Fruit fly (Drosophila melanogaster) ovary, adult (tissue): ENCODE data around the gene Prosalpha6T.
"Not testable (repeated sequence)": the region's sequence is repeated elsewhere in the genome, so short reads cannot be mapped to it uniquely, and the experiment has no call there.

Experiments used
- CG17801 ChIP-seq: fragments of 200-800 bp; optimal IDR thresholded peaks from 2 replicates; lab custom pipeline; 2019; ENCODE audit warnings: missing biosample characterization, mild to moderate bottlenecking, missing genetic modification characterization, moderate library complexity; ENCODE audit not compliant: partially characterized antibody

Prosalpha6T gene

dm6 chr2L:13231739-13232138, at the start of gene Prosalpha6T:
TSS of gene Prosalpha6T (plus strand) at chr2L:13232039.
- no peak for TF ChIP-seq CG17801 (GFP tag; lab: Kevin White, UChicago)

dm6 chr2L:13182415-13182814, 49.4 kb upstream of the Prosalpha6T start, which contains the start of gene Mgat3:
TSS of gene Mgat3 (minus strand) at chr2L:13182596.
- TF ChIP-seq CG17801 (GFP tag; lab: Kevin White, UChicago) = no peak

dm6 chr2L:13183150-13183549, 48.7 kb upstream of the Prosalpha6T start, which contains the start of gene Rsph1:
TSS of gene Rsph1 (plus strand) at chr2L:13183450.
- TF ChIP-seq CG17801 (GFP tag; lab: Kevin White, UChicago) = no peak

- peak; percentile 23 for TF ChIP-seq CG17801 (GFP tag; lab: Kevin White, UChicago)
These were observed 41.3 kb upstream of the Prosalpha6T start for dm6 chr2L:13190534-13190933.

dm6 chr2L:13191052-13191678, 40.7 kb upstream of the Prosalpha6T start:
- TF ChIP-seq CG17801 (GFP tag; lab: Kevin White, UChicago) = no peak

dm6 chr2L:13191894-13192293, 39.9 kb upstream of the Prosalpha6T start, which contains the start of the genes CG16974 and Edem2:
TSS of gene CG16974 (minus strand) at chr2L:13191979.
TSS of gene Edem2 (plus strand) at chr2L:13192201.
- TF ChIP-seq CG17801 (GFP tag; lab: Kevin White, UChicago) = peak; percentile 78

dm6 chr2L:13195822-13196221, 36.0 kb upstream of the Prosalpha6T start:
- TF ChIP-seq CG17801 (GFP tag; lab: Kevin White, UChicago) = no peak

dm6 chr2L:13202960-13203436, 28.8 kb upstream of the Prosalpha6T start, which contains the start of gene CG16972:
TSS of gene CG16972 (minus strand) at chr2L:13203295.
- TF ChIP-seq CG17801 (GFP tag; lab: Kevin White, UChicago) = peak; percentile 12

- peak; percentile 21 for TF ChIP-seq CG17801 (GFP tag; lab: Kevin White, UChicago)
These were observed 28.3 kb upstream of the Prosalpha6T start, which contains the start of gene Pect for dm6 chr2L:13203437-13204137. TSS of gene Pect (plus strand) at chr2L:13203762.

dm6 chr2L:13204151-13204550, 27.7 kb upstream of the Prosalpha6T start:
- no peak for TF ChIP-seq CG17801 (GFP tag; lab: Kevin White, UChicago)

dm6 chr2L:13205256-13205655, 26.6 kb upstream of the Prosalpha6T start:
- TF ChIP-seq CG17801 (GFP tag; lab: Kevin White, UChicago) = peak; percentile 6

- TF ChIP-seq CG17801 (GFP tag; lab: Kevin White, UChicago) = peak; percentile 26
These were observed 25.7 kb upstream of the Prosalpha6T start for dm6 chr2L:13206077-13206668.

- peak; percentile 41 for TF ChIP-seq CG17801 (GFP tag; lab: Kevin White, UChicago)
These were observed 24.9 kb upstream of the Prosalpha6T start for dm6 chr2L:13206857-13207463.

- TF ChIP-seq CG17801 (GFP tag; lab: Kevin White, UChicago) = not testable (repeated sequence)
These were observed 20.0 kb upstream of the Prosalpha6T start, which contains the start of gene CG15482 for dm6 chr2L:13211764-13212265. TSS of gene CG15482 (minus strand) at chr2L:13211814.
